Worm (Caenorhabditis elegans) whole organism, L1 larva: Measurements from ENCODE around the gene rnp-5.

Source experiments
- C04F5.9 ChIP-seq: sonication (generic microtip); optimal IDR thresholded peaks from 2 replicates; lab custom pipeline; 2016; ENCODE audit warnings: missing genetic modification characterization, missing compliant biosample characterization
- C16A3.4 ChIP-seq: fragments of 150-350 bp; optimal IDR thresholded peaks from 2 replicates; lab custom pipeline; 2014; ENCODE audit warnings: missing biosample characterization, missing genetic modification characterization
- F16B12.6 ChIP-seq: fragments of 150-350 bp; optimal IDR thresholded peaks from 2 replicates; lab custom pipeline; 2014; ENCODE audit warnings: missing biosample characterization, missing genetic modification characterization
- Y116A8C.19 ChIP-seq: sonication (generic microtip); optimal IDR thresholded peaks from 2 replicates; lab custom pipeline; 2016; ENCODE audit warnings: missing compliant biosample characterization, missing genetic modification characterization, borderline replicate concordance
- aha-1 ChIP-seq: fragments of 150-350 bp; optimal IDR thresholded peaks from 2 replicates; lab custom pipeline; 2014; ENCODE audit warnings: missing biosample characterization, missing genetic modification characterization
- alr-1 ChIP-seq: fragments of 200-800 bp; sonication (Bioruptor generic); optimal IDR thresholded peaks from 2 replicates; lab custom pipeline; 2018; ENCODE audit warnings: borderline replicate concordance, mild to moderate bottlenecking, missing genetic modification characterization, missing compliant biosample characterization
- ama-1 ChIP-seq: fragments of 150-350 bp; optimal IDR thresholded peaks from 2 replicates; lab custom pipeline; 2014
- ceh-63 ChIP-seq: fragments of 200-800 bp; sonication (Bioruptor generic); optimal IDR thresholded peaks from 2 replicates; lab custom pipeline; 2018; ENCODE audit warnings: mild to moderate bottlenecking, missing genetic modification characterization, missing compliant biosample characterization
- ceh-82 ChIP-seq, 3 experiments: fragments of 150-350 bp in 1 of 3; sonication (generic microtip) in 2 of 3; optimal IDR thresholded peaks; 2 replicates each; lab custom pipeline; 2014 to 2017; ENCODE audit warnings: missing biosample characterization in 3 of 3, missing genetic modification characterization in 3 of 3
- dpl-1 ChIP-seq, 3 experiments: fragments of 150-350 bp in 2 of 3; sonication (generic microtip) in 1 of 3; optimal IDR thresholded peaks; 2 replicates each; lab custom pipeline; 2014 to 2017; ENCODE audit warnings: missing biosample characterization in 3 of 3, missing genetic modification characterization in 3 of 3, missing genetic modification reagents in 3 of 3
- efl-1 ChIP-seq, 4 experiments: fragments of 150-350 bp; optimal IDR thresholded peaks in 3 of 4; peaks in 1 of 4; 1 replicate in 1 of 4; 2 replicates in 3 of 4; lab custom pipeline; 2014; ENCODE audit warnings: missing biosample characterization in 2 of 4, missing genetic modification characterization in 2 of 4, missing genetic modification reagents in 2 of 4
- efl-3 ChIP-seq: fragments of 200-800 bp; sonication (Bioruptor generic); optimal IDR thresholded peaks from 2 replicates; lab custom pipeline; 2018; ENCODE audit warnings: mild to moderate bottlenecking, missing genetic modification characterization, missing compliant biosample characterization
- egl-13 ChIP-seq: sonication (generic microtip); optimal IDR thresholded peaks from 2 replicates; lab custom pipeline; 2016; ENCODE audit warnings: missing genotype, missing genetic modification reagents, missing genetic modification characterization, missing compliant biosample characterization
- egl-27 ChIP-seq, 2 experiments: fragments of 150-350 bp in 1 of 2; sonication (generic microtip); optimal IDR thresholded peaks; 3 replicates each; lab custom pipeline; 2017 to 2018; ENCODE audit warnings: missing biosample characterization in 2 of 2, missing genetic modification characterization in 2 of 2, missing genetic modification reagents in 2 of 2
- elt-2 ChIP-seq: sonication (generic microtip); optimal IDR thresholded peaks from 2 replicates; lab custom pipeline; 2016; ENCODE audit warnings: missing genetic modification characterization, mild to moderate bottlenecking, inconsistent platforms, missing compliant biosample characterization, missing genetic modification reagents
- fkh-8 ChIP-seq: sonication (generic microtip); optimal IDR thresholded peaks from 2 replicates; lab custom pipeline; 2016; ENCODE audit warnings: mild to moderate bottlenecking, missing genetic modification characterization, missing compliant biosample characterization
- grh-1 ChIP-seq: fragments of 200-800 bp; sonication (Bioruptor generic); IDR thresholded peaks from 2 replicates; pipeline ENCODE4 v1.3.6; 2022; ENCODE audit warnings: missing genetic modification reagents, missing genetic modification characterization, missing compliant biosample characterization
- hlh-4 ChIP-seq: sonication (generic microtip); optimal IDR thresholded peaks from 2 replicates; lab custom pipeline; 2016; ENCODE audit warnings: mild to moderate bottlenecking, missing genetic modification characterization, missing compliant biosample characterization
- jun-1 ChIP-seq: fragments of 150-350 bp; optimal IDR thresholded peaks from 2 replicates; lab custom pipeline; 2014; ENCODE audit warnings: missing biosample characterization, missing genetic modification reagents, missing genetic modification characterization
- lin-13 ChIP-seq: fragments of 150-350 bp; optimal IDR thresholded peaks from 2 replicates; lab custom pipeline; 2014; ENCODE audit warnings: missing biosample characterization, missing genetic modification reagents, missing genetic modification characterization
- lin-35 ChIP-seq, 2 experiments: fragments of 150-350 bp; optimal IDR thresholded peaks; 2 replicates each; lab custom pipeline; 2014; ENCODE audit warnings: missing biosample characterization in 2 of 2, missing genetic modification characterization in 2 of 2, missing genetic modification reagents in 2 of 2
- lir-3 ChIP-seq: sonication (generic microtip); optimal IDR thresholded peaks from 2 replicates; lab custom pipeline; 2016; ENCODE audit warnings: mild to moderate bottlenecking, missing genetic modification characterization, moderate library complexity, missing compliant biosample characterization; ENCODE audit not compliant: poor library complexity
- lsy-2 ChIP-seq, 2 experiments: fragments of 150-350 bp; optimal IDR thresholded peaks; 2 replicates each; lab custom pipeline; 2014; ENCODE audit warnings: missing biosample characterization in 2 of 2, missing genetic modification characterization in 2 of 2
- mdl-1 ChIP-seq, 2 experiments: fragments of 150-350 bp; optimal IDR thresholded peaks; 2 replicates each; lab custom pipeline; 2014 to 2017; ENCODE audit warnings: missing biosample characterization in 2 of 2, missing genetic modification characterization in 2 of 2, inconsistent platforms in 1 of 2
- mep-1 ChIP-seq: fragments of 150-350 bp; optimal IDR thresholded peaks from 2 replicates; lab custom pipeline; 2014; ENCODE audit warnings: missing biosample characterization, missing genetic modification characterization
- nhr-11 ChIP-seq: fragments of 150-350 bp; optimal IDR thresholded peaks from 2 replicates; lab custom pipeline; 2014; ENCODE audit warnings: missing biosample characterization, missing genetic modification characterization
- nhr-237 ChIP-seq: fragments of 150-350 bp; optimal IDR thresholded peaks from 2 replicates; lab custom pipeline; 2014; ENCODE audit warnings: missing biosample characterization, missing genetic modification characterization
- nhr-47 ChIP-seq: sonication (generic microtip); optimal IDR thresholded peaks from 2 replicates; lab custom pipeline; 2016; ENCODE audit warnings: mild to moderate bottlenecking, missing genetic modification characterization, moderate library complexity, missing compliant biosample characterization
- nhr-71 ChIP-seq: sonication (generic microtip); optimal IDR thresholded peaks from 2 replicates; lab custom pipeline; 2016; ENCODE audit warnings: mild to moderate bottlenecking, missing genetic modification characterization, moderate library complexity, missing compliant biosample characterization
- nhr-84 ChIP-seq: sonication (generic microtip); optimal IDR thresholded peaks from 2 replicates; lab custom pipeline; 2017; ENCODE audit warnings: missing biosample characterization, missing genetic modification characterization
- nhr-85 ChIP-seq: sonication (generic microtip); peaks from one replicate; lab custom pipeline; 2016; ENCODE audit warnings: missing genetic modification characterization, inconsistent platforms, missing compliant biosample characterization
- nhr-90 ChIP-seq: sonication (generic microtip); optimal IDR thresholded peaks from 2 replicates; lab custom pipeline; 2016; ENCODE audit warnings: mild to moderate bottlenecking, missing genetic modification characterization, missing compliant biosample characterization; ENCODE audit not compliant: poor library complexity
- rnt-1 ChIP-seq: sonication (generic microtip); optimal IDR thresholded peaks from 2 replicates; lab custom pipeline; 2016; ENCODE audit warnings: mild to moderate bottlenecking, missing genetic modification characterization, moderate library complexity, missing compliant biosample characterization
- skn-1 ChIP-seq: fragments of 150-350 bp; optimal IDR thresholded peaks from 2 replicates; lab custom pipeline; 2014; ENCODE audit warnings: missing biosample characterization, missing genetic modification characterization
- swsn-7 ChIP-seq: sonication (generic microtip); optimal IDR thresholded peaks from 2 replicates; lab custom pipeline; 2016; ENCODE audit warnings: missing genetic modification characterization, missing compliant biosample characterization
- tlp-1 ChIP-seq: fragments of 150-350 bp; optimal IDR thresholded peaks from 2 replicates; lab custom pipeline; 2014; ENCODE audit warnings: missing biosample characterization, missing genetic modification characterization
- unc-30 ChIP-seq: sonication (generic microtip); optimal IDR thresholded peaks from 2 replicates; lab custom pipeline; 2017; ENCODE audit warnings: missing biosample characterization, missing genetic modification characterization
- unc-86 ChIP-seq: sonication (generic microtip); optimal IDR thresholded peaks from 2 replicates; lab custom pipeline; 2016; ENCODE audit warnings: missing genetic modification characterization, missing compliant biosample characterization
- xbp-1 ChIP-seq: sonication (generic microtip); optimal IDR thresholded peaks from 2 replicates; lab custom pipeline; 2016; ENCODE audit warnings: missing genetic modification characterization, missing compliant biosample characterization
- zag-1 ChIP-seq: fragments of 150-350 bp; optimal IDR thresholded peaks from 2 replicates; lab custom pipeline; 2014; ENCODE audit warnings: missing biosample characterization, missing genetic modification characterization

rnp-5 gene

ce11 chrIII:891014-891413, 37.3 kb upstream of the rnp-5 start, which contains the start of gene T24C4.10:
TSS of gene T24C4.10 (minus strand) at chrIII:891243.
- TF ChIP-seq lir-3 (tag; lab: Kevin White, UChicago) (no peak), lin-35 (GFP tag; optimal IDR thresholded peaks at IDR 0.05; lab: Kevin White, UChicago) (peak in 1 of 2 experiments; percentile 10)
- TF ChIP-seq, all 84 proteins: peak for 1

ce11 chrIII:888983-889549, 35.4 kb upstream of the rnp-5 start:
- TF ChIP-seq fkh-8 (tag; lab: Kevin White, UChicago), result peak; percentile 59
- peak; percentile 0 for TF ChIP-seq skn-1
- TF ChIP-seq mep-1 (tag; lab: Kevin White, UChicago), result no peak
- no peak for TF ChIP-seq egl-27 (tag; optimal IDR thresholded peaks at IDR 0.05; lab: Kevin White, UChicago)
- peak in 1 of 2 experiments; percentile 1 for TF ChIP-seq mdl-1 (tag; optimal IDR thresholded peaks at IDR 0.05; lab: Kevin White, UChicago)
- peak; percentile 37 for TF ChIP-seq nhr-71 (tag; lab: Kevin White, UChicago)
- TF ChIP-seq jun-1 (tag; lab: Kevin White, UChicago), result no peak
- TF ChIP-seq nhr-47, result peak; percentile 1
- TF ChIP-seq nhr-84, result no peak
- no peak for TF ChIP-seq Y116A8C.19 (tag; lab: Kevin White, UChicago)
- TF ChIP-seq ama-1 (lab: Kevin White, UChicago), result no peak
- TF ChIP-seq zag-1 (tag; lab: Kevin White, UChicago), result no peak
- no peak for TF ChIP-seq rnt-1 (tag; lab: Kevin White, UChicago)
- no peak for TF ChIP-seq tlp-1
- TF ChIP-seq grh-1 (GFP tag; lab: Robert Waterston, UW), result no peak
- no peak for TF ChIP-seq nhr-237 (tag; lab: Kevin White, UChicago)
- peak in 1 of 3 experiments; percentile 45 for TF ChIP-seq dpl-1 (GFP tag; optimal IDR thresholded peaks at IDR 0.05; lab: Kevin White, UChicago)
- no peak for TF ChIP-seq F16B12.6
- no peak for TF ChIP-seq hlh-4 (tag; lab: Kevin White, UChicago)
- no peak for TF ChIP-seq nhr-90
- no peak for TF ChIP-seq alr-1
- TF ChIP-seq xbp-1 (tag; lab: Kevin White, UChicago), result no peak
- TF ChIP-seq egl-13 (tag; lab: Kevin White, UChicago), result peak; percentile 29
- peak; percentile 49 to 73 for TF ChIP-seq lsy-2 (tag; optimal IDR thresholded peaks at IDR 0.05; lab: Kevin White, UChicago)
- TF ChIP-seq elt-2 (tag; lab: Kevin White, UChicago), result no peak
- no peak for TF ChIP-seq ceh-82 (tag; optimal IDR thresholded peaks at IDR 0.05; lab: Kevin White, UChicago)
- no peak for TF ChIP-seq unc-86 (tag; lab: Kevin White, UChicago)
- TF ChIP-seq lin-35 (GFP tag; optimal IDR thresholded peaks at IDR 0.05; lab: Kevin White, UChicago), result no peak
- peak in 1 of 2 experiments; percentile 7 for TF ChIP-seq efl-1 (optimal IDR thresholded peaks at IDR 0.05; lab: Kevin White, UChicago)
- TF ChIP-seq efl-1 (GFP tag; optimal IDR thresholded peaks at IDR 0.05 in 1 of 2; lab: Kevin White, UChicago), result peak; percentile 16 to 28
- no peak for TF ChIP-seq swsn-7 (tag; lab: Kevin White, UChicago)
- TF ChIP-seq unc-30 (tag; lab: Kevin White, UChicago), result no peak
- no peak for TF ChIP-seq lir-3 (tag; lab: Kevin White, UChicago)
- no peak for TF ChIP-seq nhr-11
- no peak for TF ChIP-seq lin-13 (GFP tag; lab: Kevin White, UChicago)
- no peak for TF ChIP-seq aha-1 (tag; lab: Kevin White, UChicago)
- TF ChIP-seq efl-3 (GFP tag; lab: Kevin White, UChicago), result no peak
- TF ChIP-seq C16A3.4 (tag; lab: Kevin White, UChicago), result no peak
- no peak for TF ChIP-seq ceh-63 (GFP tag; lab: Kevin White, UChicago)
- TF ChIP-seq C04F5.9 (tag; lab: Kevin White, UChicago), result no peak
- TF ChIP-seq nhr-85, result peak; percentile 7
